Worm (Caenorhabditis elegans) whole organism, L3 larva: ENCODE data around the gene F58G1.3.

ENCODE experiments used
- aly-2 ChIP-seq: fragments of 150-350 bp; optimal IDR thresholded peaks from 2 replicates; lab custom pipeline; 2014; ENCODE audit warnings: missing biosample characterization, missing genetic modification characterization
- ama-1 ChIP-seq: fragments of 150-350 bp; optimal IDR thresholded peaks from 2 replicates; lab custom pipeline; 2018
- ceh-28 ChIP-seq: fragments of 150-350 bp; optimal IDR thresholded peaks from 2 replicates; lab custom pipeline; 2014; ENCODE audit warnings: missing biosample characterization, missing genetic modification reagents, missing genetic modification characterization
- ceh-82 ChIP-seq: fragments of 150-350 bp; optimal IDR thresholded peaks from 2 replicates; lab custom pipeline; 2014; ENCODE audit warnings: missing biosample characterization, missing genetic modification characterization
- egl-27 ChIP-seq: sonication (generic microtip); optimal IDR thresholded peaks from 4 replicates; lab custom pipeline; 2017; ENCODE audit warnings: missing biosample characterization, missing genetic modification reagents, missing genetic modification characterization
- elt-1 ChIP-seq: fragments of 150-350 bp; optimal IDR thresholded peaks from 2 replicates; lab custom pipeline; 2014; ENCODE audit warnings: missing biosample characterization, missing genetic modification characterization
- elt-2 ChIP-seq: sonication (generic microtip); optimal IDR thresholded peaks from 2 replicates; lab custom pipeline; 2016; ENCODE audit warnings: missing genetic modification reagents, mild to moderate bottlenecking, missing genetic modification characterization, missing compliant biosample characterization
- eor-1 ChIP-seq, 2 experiments: fragments of 150-350 bp; optimal IDR thresholded peaks; 2 replicates each; lab custom pipeline; 2014 to 2018; ENCODE audit warnings: missing biosample characterization in 2 of 2, missing genetic modification characterization in 2 of 2
- fkh-10 ChIP-seq: sonication (generic microtip); optimal IDR thresholded peaks from 2 replicates; lab custom pipeline; 2017; ENCODE audit warnings: missing biosample characterization, missing genetic modification reagents, missing genetic modification characterization
- fkh-2 ChIP-seq: fragments of 150-350 bp; optimal IDR thresholded peaks from 2 replicates; lab custom pipeline; 2014; ENCODE audit warnings: missing biosample characterization, missing genetic modification reagents, missing genetic modification characterization
- hmg-11 ChIP-seq: sonication (generic microtip); optimal IDR thresholded peaks from 2 replicates; lab custom pipeline; 2016; ENCODE audit warnings: missing genetic modification characterization, missing compliant biosample characterization
- lin-15B ChIP-seq: fragments of 150-350 bp; optimal IDR thresholded peaks from 2 replicates; lab custom pipeline; 2014; ENCODE audit warnings: missing biosample characterization, missing genetic modification characterization
- lsy-12 ChIP-seq: sonication (generic microtip); optimal IDR thresholded peaks from 2 replicates; lab custom pipeline; 2016; ENCODE audit warnings: mild to moderate bottlenecking, missing genetic modification characterization, missing compliant biosample characterization
- mdl-1 ChIP-seq: fragments of 150-350 bp; optimal IDR thresholded peaks from 2 replicates; lab custom pipeline; 2014; ENCODE audit warnings: missing biosample characterization, missing genetic modification characterization
- nfya-1 ChIP-seq: sonication (generic microtip); optimal IDR thresholded peaks from 2 replicates; lab custom pipeline; 2017; ENCODE audit warnings: missing genetic modification characterization, mild to moderate bottlenecking, missing compliant biosample characterization, antibody characterized with exemption, moderate library complexity; ENCODE audit not compliant: insufficient read depth
- nhr-12 ChIP-seq: fragments of 150-350 bp; optimal IDR thresholded peaks from 2 replicates; lab custom pipeline; 2014; ENCODE audit warnings: missing biosample characterization, missing genetic modification characterization
- nhr-23 ChIP-seq: fragments of 150-350 bp; optimal IDR thresholded peaks from 2 replicates; lab custom pipeline; 2014; ENCODE audit warnings: missing biosample characterization, missing genetic modification reagents, missing genetic modification characterization
- nhr-237 ChIP-seq: fragments of 150-350 bp; optimal IDR thresholded peaks from 2 replicates; lab custom pipeline; 2014; ENCODE audit warnings: missing biosample characterization, missing genetic modification characterization
- nhr-25 ChIP-seq: sonication (generic microtip); optimal IDR thresholded peaks from 2 replicates; lab custom pipeline; 2017; ENCODE audit warnings: missing biosample characterization, missing genetic modification characterization
- nhr-28 ChIP-seq: fragments of 150-350 bp; optimal IDR thresholded peaks from 2 replicates; lab custom pipeline; 2014; ENCODE audit warnings: missing biosample characterization, missing genetic modification characterization
- nhr-43 ChIP-seq: sonication (generic microtip); optimal IDR thresholded peaks from 2 replicates; lab custom pipeline; 2016; ENCODE audit warnings: mild to moderate bottlenecking, missing genetic modification characterization, missing compliant biosample characterization; ENCODE audit not compliant: poor library complexity, severe bottlenecking
- nhr-67 ChIP-seq: fragments of 150-350 bp; optimal IDR thresholded peaks from 2 replicates; lab custom pipeline; 2014; ENCODE audit warnings: missing biosample characterization, missing genetic modification characterization
- nhr-77 ChIP-seq: fragments of 150-350 bp; optimal IDR thresholded peaks from 2 replicates; lab custom pipeline; 2014; ENCODE audit warnings: missing biosample characterization, missing genetic modification characterization
- pha-4 ChIP-seq: fragments of 150-350 bp; optimal IDR thresholded peaks from 2 replicates; lab custom pipeline; 2014; ENCODE audit warnings: missing biosample characterization, missing genetic modification reagents, missing genetic modification characterization
- pqm-1 ChIP-seq: fragments of 150-350 bp; optimal IDR thresholded peaks from 2 replicates; lab custom pipeline; 2017; ENCODE audit warnings: missing biosample characterization, missing genetic modification characterization, inconsistent platforms
- sea-2 ChIP-seq: fragments of 150-350 bp; sonication (generic microtip); optimal IDR thresholded peaks from 4 replicates; lab custom pipeline; 2014; ENCODE audit warnings: missing biosample characterization, missing genetic modification reagents, missing genetic modification characterization
- tbx-2 ChIP-seq: sonication (generic microtip); optimal IDR thresholded peaks from 2 replicates; lab custom pipeline; 2016; ENCODE audit warnings: mild to moderate bottlenecking, missing genetic modification characterization, missing compliant biosample characterization
- unc-39 ChIP-seq: sonication (generic microtip); optimal IDR thresholded peaks from 4 replicates; lab custom pipeline; 2017; ENCODE audit warnings: missing biosample characterization, missing genetic modification characterization
- unc-62 ChIP-seq: fragments of 150-350 bp; sonication (generic microtip); optimal IDR thresholded peaks from 4 replicates; lab custom pipeline; 2014; ENCODE audit warnings: missing biosample characterization, missing genetic modification reagents, missing genetic modification characterization
- zag-1 ChIP-seq: fragments of 150-350 bp; optimal IDR thresholded peaks from 2 replicates; lab custom pipeline; 2014; ENCODE audit warnings: missing biosample characterization, missing genetic modification characterization
- ztf-11 ChIP-seq: fragments of 150-350 bp; optimal IDR thresholded peaks from 2 replicates; lab custom pipeline; 2014; ENCODE audit warnings: missing biosample characterization, missing genetic modification characterization

The F58G1.3 gene

DNA sequence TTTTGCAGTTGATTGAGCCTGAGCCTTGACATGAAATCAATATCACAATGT lies 37.2 kb upstream of the F58G1.3 start, which contains the start of gene ptr-18:
Gene ptr-18 (plus strand): TSS at position 9 of the 51 bp plus-strand sequence.
- TF ChIP-seq nhr-67 (tag; lab: Kevin White, UChicago): no peak
- TF ChIP-seq hmg-11 (tag; lab: Kevin White, UChicago): no peak
- TF ChIP-seq tbx-2 (tag; lab: Kevin White, UChicago): no peak
- TF ChIP-seq lsy-12 (tag; lab: Kevin White, UChicago): no peak
- no peak for TF ChIP-seq nhr-12 (tag; lab: Kevin White, UChicago)
- TF ChIP-seq ceh-28: no peak
- no peak for TF ChIP-seq nhr-237 (tag; lab: Kevin White, UChicago)

DNA sequence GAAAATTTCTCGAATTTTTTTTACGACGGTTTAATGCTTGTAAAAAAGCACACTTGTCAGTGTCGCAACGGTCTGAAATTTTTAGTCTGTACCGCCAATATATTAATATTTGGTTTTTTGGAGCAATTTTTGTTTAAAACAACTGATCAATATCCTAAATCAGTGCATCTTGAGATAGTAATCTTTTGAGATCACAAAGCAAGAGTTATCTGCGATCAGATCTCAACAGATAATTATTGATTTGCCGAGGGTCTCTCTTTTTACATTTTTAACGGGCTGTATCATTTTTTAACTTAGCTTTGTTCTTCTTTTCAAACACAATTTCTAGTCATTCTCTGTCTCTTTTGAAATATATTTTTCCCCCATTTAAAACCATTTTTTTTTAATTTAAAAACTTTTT lies 37.0 kb upstream of the F58G1.3 start:
- TF ChIP-seq nfya-1 (tag; lab: Kevin White, UChicago) (no peak), elt-1 (peak; percentile 87)

DNA sequence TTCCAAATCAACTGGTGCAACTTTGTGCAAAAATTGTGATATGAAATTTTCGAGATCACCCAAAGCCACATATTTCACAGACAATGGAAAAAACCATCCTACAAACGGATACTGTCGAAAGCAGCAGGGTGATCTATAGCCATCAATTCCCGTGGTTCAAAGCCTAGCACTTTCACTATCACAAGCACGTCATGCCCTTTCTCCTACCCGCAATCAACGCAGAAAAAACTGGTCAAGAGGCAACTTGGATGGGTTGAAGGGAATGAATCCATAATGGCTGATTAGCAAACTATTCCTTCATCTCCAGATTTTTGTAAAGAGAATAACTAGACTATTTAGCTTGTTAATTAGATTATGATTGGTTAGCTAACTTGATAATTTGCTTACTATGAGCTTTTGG lies 33.6 kb upstream of the F58G1.3 start:
- no peak for TF ChIP-seq nhr-12 (tag; lab: Kevin White, UChicago)
- no peak for TF ChIP-seq nhr-77 (tag; lab: Kevin White, UChicago)
- no peak for TF ChIP-seq elt-2 (tag; lab: Kevin White, UChicago)
- TF ChIP-seq mdl-1: no peak
- no peak for TF ChIP-seq ceh-82 (tag; lab: Kevin White, UChicago)
- no peak for TF ChIP-seq nfya-1 (tag; lab: Kevin White, UChicago)
- TF ChIP-seq lsy-12 (tag; lab: Kevin White, UChicago): no peak
- no peak for TF ChIP-seq nhr-25 (tag; lab: Kevin White, UChicago)
- TF ChIP-seq zag-1: no peak
- TF ChIP-seq unc-62 (GFP tag; lab: Kevin White, UChicago): no peak
- no peak for TF ChIP-seq nhr-28
- TF ChIP-seq egl-27 (tag; lab: Kevin White, UChicago): no peak

DNA sequence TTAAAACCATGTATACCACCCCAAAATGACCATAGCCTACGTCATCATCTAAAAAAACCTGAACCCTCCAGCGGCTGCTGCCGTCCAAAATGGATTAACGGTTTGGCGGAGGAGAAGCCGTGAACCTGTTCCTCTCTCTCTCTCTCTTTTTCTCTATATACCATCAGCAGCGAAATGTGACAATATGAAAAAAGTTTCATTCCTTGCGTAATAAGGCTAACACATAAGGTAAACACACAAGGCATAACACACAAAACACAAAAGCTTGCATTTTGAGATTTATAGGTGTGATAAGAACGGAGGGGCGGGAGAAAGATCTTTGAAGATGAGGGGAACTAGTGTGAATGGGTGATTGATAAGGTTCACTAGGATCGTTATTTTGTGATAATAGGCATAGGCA lies 33.2 kb upstream of the F58G1.3 start:
- TF ChIP-seq fkh-2 (tag; lab: Kevin White, UChicago): no peak
- no peak for TF ChIP-seq pha-4 (tag; lab: Kevin White, UChicago)
- TF ChIP-seq sea-2: no peak
- TF ChIP-seq elt-2 (tag; lab: Kevin White, UChicago): no peak
- peak; percentile 4 for TF ChIP-seq nhr-23
- no peak for TF ChIP-seq egl-27 (tag; lab: Kevin White, UChicago)
- peak; percentile 58 for TF ChIP-seq nhr-25 (tag; lab: Kevin White, UChicago)
- no peak for TF ChIP-seq unc-39 (tag; lab: Kevin White, UChicago)
- no peak for TF ChIP-seq ama-1 (lab: Kevin White, UChicago)
- TF ChIP-seq nhr-12 (tag; lab: Kevin White, UChicago): no peak
- peak; percentile 56 for TF ChIP-seq nhr-43
- TF ChIP-seq, all 47 proteins: peak for 3

DNA sequence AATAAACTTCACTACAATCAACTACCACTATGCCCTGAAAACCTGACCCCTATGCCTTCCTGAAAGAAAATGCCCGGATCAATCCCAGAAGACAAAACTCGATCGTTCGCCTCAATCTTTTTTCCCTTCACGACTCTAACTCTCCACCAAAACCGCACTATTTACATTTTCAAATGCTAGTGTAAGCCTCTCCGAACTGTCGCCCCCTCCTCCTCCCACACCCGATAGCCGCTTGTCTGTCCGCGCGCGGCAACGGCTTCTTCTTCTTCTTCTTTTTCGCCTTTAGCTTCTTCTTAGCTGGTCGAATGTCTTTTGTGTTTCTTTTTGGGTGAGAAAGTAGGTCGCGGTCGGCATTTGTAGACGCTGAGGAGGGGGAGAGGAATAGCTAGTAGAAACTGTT lies 32.1 kb upstream of the F58G1.3 start:
- TF ChIP-seq fkh-10: no peak
- no peak for TF ChIP-seq nhr-67 (tag; lab: Kevin White, UChicago)
- TF ChIP-seq lin-15B (tag; lab: Kevin White, UChicago): no peak
- no peak for TF ChIP-seq unc-62 (GFP tag; lab: Kevin White, UChicago)
- peak; percentile 31 for TF ChIP-seq ama-1 (lab: Kevin White, UChicago)
- TF ChIP-seq aly-2 (tag; lab: Kevin White, UChicago): no peak
- TF ChIP-seq ztf-11 (tag; lab: Kevin White, UChicago): no peak
- TF ChIP-seq nhr-23: peak; percentile 39
- TF ChIP-seq elt-1: no peak
- TF ChIP-seq pqm-1: no peak
- TF ChIP-seq ceh-82 (tag; lab: Kevin White, UChicago): no peak

DNA sequence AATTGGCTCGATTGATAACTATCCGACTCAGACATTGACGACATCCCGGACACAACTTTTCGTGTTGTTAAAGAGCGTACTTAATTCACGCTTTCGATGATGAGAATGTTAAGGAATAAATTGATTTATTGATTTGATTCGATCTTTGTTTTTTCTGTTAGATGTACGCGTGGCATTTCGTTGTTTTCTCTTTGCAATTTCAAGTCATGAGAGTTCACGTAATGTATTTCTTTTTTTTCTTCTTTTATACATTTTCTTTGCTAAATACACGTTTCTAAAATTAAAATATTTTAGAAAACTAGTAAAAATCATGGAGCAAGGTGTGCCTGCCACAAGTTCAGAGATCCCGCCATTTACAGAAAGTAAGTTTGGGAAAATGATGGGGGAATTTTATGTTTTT lies 26.5 kb upstream of the F58G1.3 start, which contains the start of the genes Y38F1A.1 and Y38F1A.2:
Gene Y38F1A.1 (minus strand): TSS at position 101 of the 400 bp plus-strand sequence.
Gene Y38F1A.2 (plus strand): TSS at position 289 of the 400 bp plus-strand sequence.
- TF ChIP-seq unc-62 (GFP tag; lab: Kevin White, UChicago) (no peak), pha-4 (tag; lab: Kevin White, UChicago) (no peak), nhr-12 (tag; lab: Kevin White, UChicago) (no peak), ama-1 (lab: Kevin White, UChicago) (no peak), nhr-23 (no peak), fkh-2 (tag; lab: Kevin White, UChicago) (no peak), nhr-28 (no peak), nhr-237 (tag; lab: Kevin White, UChicago) (no peak), ztf-11 (tag; lab: Kevin White, UChicago) (no peak), egl-27 (tag; lab: Kevin White, UChicago) (no peak), eor-1 (tag; optimal IDR thresholded peaks at IDR 0.05; lab: Kevin White, UChicago) (no peak)
